Fruit fly (Drosophila melanogaster) whole organism, embryonic: Measurements from ENCODE around the gene CG33666.

Source experiments
- Ada2b ChIP-seq: fragments of 200-800 bp; sonication (Bioruptor generic); IDR thresholded peaks from 2 replicates; pipeline ENCODE4 v1.3.6; 2022; ENCODE audit warnings: missing biosample characterization, missing genetic modification characterization
- Atf-2 ChIP-seq: fragments of 200-800 bp; sonication (Bioruptor generic); optimal IDR thresholded peaks from 2 replicates; lab custom pipeline; 2016; ENCODE audit warnings: missing biosample characterization, missing genetic modification characterization
- Bgb ChIP-seq: fragments of 200-800 bp; sonication (Bioruptor generic); IDR thresholded peaks from 2 replicates; pipeline ENCODE4 v1.3.6; 2022; ENCODE audit warnings: missing biosample characterization, missing genetic modification characterization; ENCODE audit not compliant: partially characterized antibody
- BtbVII ChIP-seq: fragments of 200-800 bp; sonication (Bioruptor generic); optimal IDR thresholded peaks from 3 replicates; lab custom pipeline; 2017; ENCODE audit warnings: missing biosample characterization, mild to moderate bottlenecking, missing genetic modification characterization
- CG10209 ChIP-seq: fragments of 200-800 bp; sonication (Bioruptor generic); optimal IDR thresholded peaks from 3 replicates; lab custom pipeline; 2017; ENCODE audit warnings: missing biosample characterization, mild to moderate bottlenecking, missing genetic modification characterization, missing genetic modification reagents
- CG12219 ChIP-seq: fragments of 200-800 bp; sonication (Bioruptor generic); optimal IDR thresholded peaks from 3 replicates; lab custom pipeline; 2018; ENCODE audit warnings: missing biosample characterization, mild to moderate bottlenecking, missing genetic modification characterization
- CG12236 ChIP-seq: fragments of 200-800 bp; sonication (Bioruptor generic); optimal IDR thresholded peaks from 2 replicates; lab custom pipeline; 2016; ENCODE audit warnings: missing biosample characterization, missing genetic modification characterization
- CG13624 ChIP-seq: fragments of 200-800 bp; sonication (Bioruptor generic); optimal IDR thresholded peaks from 2 replicates; lab custom pipeline; 2016; ENCODE audit warnings: missing biosample characterization, missing genetic modification characterization
- CG13775 ChIP-seq: fragments of 200-800 bp; sonication (Bioruptor generic); optimal IDR thresholded peaks from 3 replicates; lab custom pipeline; 2017; ENCODE audit warnings: missing biosample characterization, mild to moderate bottlenecking, missing genetic modification characterization
- CG13894 ChIP-seq: fragments of 200-800 bp; sonication (Bioruptor generic); optimal IDR thresholded peaks from 3 replicates; lab custom pipeline; 2018; ENCODE audit warnings: missing biosample characterization, mild to moderate bottlenecking, missing genetic modification characterization, moderate library complexity
- CG14667 ChIP-seq: fragments of 200-800 bp; sonication (Bioruptor generic); IDR thresholded peaks from 2 replicates; pipeline ENCODE4 v1.3.6; 2022; ENCODE audit warnings: missing biosample characterization, missing genetic modification characterization
- CG16779 ChIP-seq: fragments of 200-800 bp; sonication (Bioruptor generic); IDR thresholded peaks from 2 replicates; pipeline ENCODE4 v1.3.6; 2022; ENCODE audit warnings: missing biosample characterization, missing genetic modification characterization
- CG2120 ChIP-seq: fragments of 200-800 bp; sonication (Bioruptor generic); optimal IDR thresholded peaks from 3 replicates; lab custom pipeline; 2016; ENCODE audit warnings: missing biosample characterization, missing genetic modification characterization
- CG2712 ChIP-seq: fragments of 200-800 bp; optimal IDR thresholded peaks from 3 replicates; lab custom pipeline; 2019; ENCODE audit warnings: missing biosample characterization, mild to moderate bottlenecking, missing genetic modification characterization, moderate library complexity
- CG2889 ChIP-seq: fragments of 200-800 bp; sonication (Bioruptor generic); IDR thresholded peaks from 3 replicates; pipeline ENCODE4 v1.3.6; 2022; ENCODE audit warnings: missing biosample characterization, missing genetic modification characterization
- CG32772 ChIP-seq: fragments of 200-800 bp; sonication (Bioruptor generic); IDR thresholded peaks from 2 replicates; pipeline ENCODE4 v1.3.6; 2022; ENCODE audit warnings: missing biosample characterization, missing genetic modification characterization
- CG33213 ChIP-seq: fragments of 200-800 bp; sonication (Bioruptor generic); optimal IDR thresholded peaks from 3 replicates; lab custom pipeline; 2016; ENCODE audit warnings: missing biosample characterization, missing genetic modification characterization
- CG34422 ChIP-seq: fragments of 200-800 bp; sonication (Bioruptor generic); IDR thresholded peaks from 3 replicates; pipeline ENCODE4 v1.3.6; 2022; ENCODE audit warnings: missing biosample characterization, missing genetic modification characterization
- CG4424 ChIP-seq: fragments of 200-800 bp; sonication (Bioruptor generic); optimal IDR thresholded peaks from 3 replicates; lab custom pipeline; 2016; ENCODE audit warnings: missing biosample characterization, missing genetic modification characterization
- CG5180 ChIP-seq: fragments of 200-800 bp; sonication (Bioruptor generic); optimal IDR thresholded peaks from 3 replicates; lab custom pipeline; 2017; ENCODE audit warnings: missing biosample characterization, missing genetic modification characterization, mild to moderate bottlenecking, moderate library complexity, missing genetic modification reagents
- CG6175 ChIP-seq: fragments of 200-800 bp; sonication (Bioruptor generic); IDR thresholded peaks from 3 replicates; pipeline ENCODE4 v1.3.6; 2022; ENCODE audit warnings: missing biosample characterization, missing genetic modification characterization
- CG6272 ChIP-seq: fragments of 200-800 bp; sonication (Bioruptor generic); IDR thresholded peaks from 2 replicates; pipeline ENCODE4 v1.3.6; 2022; ENCODE audit warnings: missing biosample characterization, missing genetic modification characterization
- CG6689 ChIP-seq: fragments of 200-800 bp; sonication (Bioruptor generic); IDR thresholded peaks from 2 replicates; pipeline ENCODE4 v1.3.6; 2022; ENCODE audit warnings: missing biosample characterization, missing genetic modification characterization
- CG7357 ChIP-seq: fragments of 200-800 bp; sonication (Bioruptor generic); IDR thresholded peaks from 3 replicates; pipeline ENCODE4 v1.3.6; 2022; ENCODE audit warnings: missing biosample characterization, missing genetic modification characterization
- Deaf1 ChIP-seq: fragments of 200-800 bp; optimal IDR thresholded peaks from 3 replicates; lab custom pipeline; 2019; ENCODE audit warnings: missing biosample characterization, mild to moderate bottlenecking, missing genetic modification characterization, moderate library complexity
- Dek ChIP-seq: fragments of 200-800 bp; sonication (Bioruptor generic); optimal IDR thresholded peaks from 3 replicates; lab custom pipeline; 2019; ENCODE audit warnings: missing biosample characterization, mild to moderate bottlenecking, missing genetic modification characterization, moderate library complexity
- Fer1 ChIP-seq: fragments of 200-800 bp; sonication (Bioruptor generic); optimal IDR thresholded peaks from 2 replicates; lab custom pipeline; 2017; ENCODE audit warnings: missing biosample characterization, mild to moderate bottlenecking, missing genetic modification characterization
- Hey ChIP-seq: fragments of 200-800 bp; sonication (Bioruptor generic); optimal IDR thresholded peaks from 3 replicates; lab custom pipeline; 2018; ENCODE audit warnings: missing biosample characterization, mild to moderate bottlenecking, missing genetic modification characterization
- Med ChIP-seq: fragments of 200-800 bp; sonication (Bioruptor generic); peaks from one replicate; lab custom pipeline; 2016; ENCODE audit warnings: missing biosample characterization, missing genetic modification characterization, mild to moderate bottlenecking, inconsistent platforms, moderate library complexity
- NFAT ChIP-seq: fragments of 200-800 bp; sonication (Bioruptor generic); IDR thresholded peaks from 2 replicates; pipeline ENCODE4 v1.3.6; 2022; ENCODE audit warnings: missing biosample characterization, missing genetic modification characterization
- Ptx1 ChIP-seq: fragments of 200-800 bp; sonication (Bioruptor generic); IDR thresholded peaks from 2 replicates; pipeline ENCODE4 v1.3.6; 2022; ENCODE audit warnings: missing biosample characterization, missing genetic modification characterization
- bcd ChIP-seq: fragments of 200-800 bp; sonication (Bioruptor generic); optimal IDR thresholded peaks from 2 replicates; lab custom pipeline; 2017; ENCODE audit warnings: missing biosample characterization, mild to moderate bottlenecking, missing genetic modification characterization
- dan ChIP-seq: fragments of 200-800 bp; sonication (Bioruptor generic); IDR thresholded peaks from 2 replicates; pipeline ENCODE4 v1.3.6; 2022; ENCODE audit warnings: missing biosample characterization, missing genetic modification characterization
- dimm ChIP-seq: fragments of 200-800 bp; sonication (Bioruptor generic); IDR thresholded peaks from 2 replicates; pipeline ENCODE4 v1.3.6; 2022; ENCODE audit warnings: missing biosample characterization, missing genetic modification characterization
- lab ChIP-seq: fragments of 200-800 bp; sonication (Bioruptor generic); optimal IDR thresholded peaks from 3 replicates; lab custom pipeline; 2017; ENCODE audit warnings: missing biosample characterization, missing genetic modification characterization, mild to moderate bottlenecking, moderate library complexity, missing genetic modification reagents
- lola ChIP-seq, 3 experiments: fragments of >200 bp in 2 of 3; fragments of 200-800 bp in 1 of 3; sonication (Bioruptor generic) in 1 of 3; optimal IDR thresholded peaks; 2 replicates each; lab custom pipeline; 2017 to 2019; ENCODE audit warnings: missing biosample characterization in 3 of 3, missing genetic modification characterization in 3 of 3, mild to moderate bottlenecking in 1 of 3, moderate library complexity in 1 of 3
- maf-S ChIP-seq: fragments of 200-800 bp; sonication (Bioruptor generic); optimal IDR thresholded peaks from 2 replicates; lab custom pipeline; 2016; ENCODE audit warnings: missing biosample characterization, missing genetic modification characterization
- mld ChIP-seq: fragments of 200-800 bp; sonication (Bioruptor generic); IDR thresholded peaks from 3 replicates; pipeline ENCODE4 v1.3.6; 2022; ENCODE audit warnings: missing biosample characterization, missing genetic modification characterization; ENCODE audit not compliant: partially characterized antibody
- onecut ChIP-seq: fragments of 200-800 bp; sonication (Bioruptor generic); IDR thresholded peaks from 2 replicates; pipeline ENCODE4 v1.3.6; 2022; ENCODE audit warnings: missing biosample characterization, missing genetic modification characterization
- p53 ChIP-seq: fragments of 200-800 bp; sonication (Bioruptor generic); optimal IDR thresholded peaks from 2 replicates; lab custom pipeline; 2016; ENCODE audit warnings: missing biosample characterization, missing genetic modification characterization
- pho ChIP-seq: fragments of 200-800 bp; sonication (Bioruptor generic); optimal IDR thresholded peaks from 2 replicates; lab custom pipeline; 2016; ENCODE audit warnings: missing biosample characterization, missing genetic modification characterization
- phol ChIP-seq: fragments of 200-800 bp; sonication (Bioruptor generic); optimal IDR thresholded peaks from 3 replicates; lab custom pipeline; 2018; ENCODE audit warnings: missing biosample characterization, mild to moderate bottlenecking, missing genetic modification characterization, moderate library complexity
- pum ChIP-seq: fragments of 200-800 bp; sonication (Bioruptor generic); optimal IDR thresholded peaks from 2 replicates; lab custom pipeline; 2016; ENCODE audit warnings: missing biosample characterization, missing genetic modification characterization
- ranshi ChIP-seq: fragments of 200-800 bp; sonication (Bioruptor generic); IDR thresholded peaks from 2 replicates; pipeline ENCODE4 v1.3.6; 2022; ENCODE audit warnings: missing biosample characterization, missing genetic modification characterization
- scrt ChIP-seq: fragments of 200-800 bp; sonication (Bioruptor generic); optimal IDR thresholded peaks from 2 replicates; lab custom pipeline; 2018; ENCODE audit warnings: missing biosample characterization, mild to moderate bottlenecking, missing genetic modification characterization, moderate library complexity
- sisA ChIP-seq: fragments of 200-800 bp; sonication (Bioruptor generic); IDR thresholded peaks from 2 replicates; pipeline ENCODE4 v1.3.6; 2022; ENCODE audit warnings: missing biosample characterization, missing genetic modification characterization
- ssp ChIP-seq: fragments of 200-800 bp; sonication (Bioruptor generic); IDR thresholded peaks from 2 replicates; pipeline ENCODE4 v1.3.6; 2022; ENCODE audit warnings: missing biosample characterization, missing genetic modification characterization
- stwl ChIP-seq: fragments of 200-800 bp; sonication (Bioruptor generic); optimal IDR thresholded peaks from 3 replicates; lab custom pipeline; 2018; ENCODE audit warnings: missing biosample characterization, mild to moderate bottlenecking, missing genetic modification characterization, moderate library complexity
- sug ChIP-seq: fragments of 200-800 bp; optimal IDR thresholded peaks from 2 replicates; lab custom pipeline; 2019; ENCODE audit warnings: missing biosample characterization, mild to moderate bottlenecking, missing genetic modification characterization, moderate library complexity
- trem ChIP-seq: fragments of 200-800 bp; optimal IDR thresholded peaks from 3 replicates; lab custom pipeline; 2019; ENCODE audit warnings: missing biosample characterization, mild to moderate bottlenecking, missing genetic modification characterization, moderate library complexity
- unc-4 ChIP-seq: fragments of 200-800 bp; sonication (Bioruptor generic); IDR thresholded peaks from 2 replicates; pipeline ENCODE4 v1.3.6; 2022; ENCODE audit warnings: missing biosample characterization, missing genetic modification characterization; ENCODE audit not compliant: partially characterized antibody

Gene CG33666

DNA sequence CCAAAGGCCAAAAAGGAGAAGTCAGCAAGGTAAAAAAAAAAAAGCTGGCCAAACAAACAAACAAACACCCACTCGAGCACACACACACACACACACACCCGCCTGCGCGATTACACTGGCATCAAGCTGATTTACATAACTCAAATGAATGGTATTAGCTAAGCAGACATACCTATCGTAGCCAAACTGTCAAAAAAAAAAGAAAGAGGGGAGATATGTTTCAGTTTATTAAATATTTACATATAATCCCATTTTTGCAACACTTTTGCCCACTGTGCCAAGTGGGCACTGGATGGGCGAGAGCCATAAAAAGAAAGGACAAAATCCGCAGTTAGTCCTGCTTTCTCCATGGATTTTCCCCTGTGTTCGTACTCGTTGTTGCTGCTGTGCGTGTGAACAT lies 37.3 kb downstream of the CG33666 start:
- TF ChIP-seq Deaf1 (tag; lab: Kevin White, UChicago) (no peak), Fer1 (GFP tag; lab: Kevin White, UChicago) (peak; percentile 82), CG13775 (GFP tag; lab: Kevin White, UChicago) (no peak), pum (no peak), Ada2b (GFP tag; lab: Robert Waterston, UW) (peak; percentile 80), mld (GFP tag; lab: Robert Waterston, UW) (no peak), unc-4 (GFP tag; lab: Robert Waterston, UW) (no peak), maf-S (GFP tag; lab: Kevin White, UChicago) (no peak), phol (peak; percentile 10), CG6272 (0 out of 2 replicates have a peak, but pooled peaks have one; percentile 38), CG5180 (peak; percentile 11), ranshi (GFP tag; lab: Robert Waterston, UW) (peak; percentile 68), Dek (tag; lab: Kevin White, UChicago) (no peak), Bgb (GFP tag; lab: Robert Waterston, UW) (no peak), pho (GFP tag; lab: Kevin White, UChicago) (no peak), stwl (tag; lab: Kevin White, UChicago) (no peak), dan (GFP tag; lab: Robert Waterston, UW) (no peak), CG12219 (GFP tag; lab: Kevin White, UChicago) (peak; percentile 18), CG7357 (GFP tag; lab: Robert Waterston, UW) (peak; percentile 48; the same call in 1 of the 3 replicates), CG33213 (GFP tag; lab: Kevin White, UChicago) (no peak), CG13894 (peak; percentile 55), bcd (peak; percentile 17), CG34422 (GFP tag; lab: Robert Waterston, UW) (peak; percentile 61; the same call in 2 of the 3 replicates), trem (tag; lab: Kevin White, UChicago) (no peak), CG12236 (GFP tag; lab: Kevin White, UChicago) (no peak), CG14667 (GFP tag; lab: Robert Waterston, UW) (peak; percentile 22; the same call in 1 of the 2 replicates), NFAT (GFP tag; lab: Robert Waterston, UW) (peak; percentile 45; the same call in 1 of the 2 replicates), lola (GFP tag; optimal IDR thresholded peaks at IDR 0.05; lab: Kevin White, UChicago) (no peak), ssp (peak; percentile 28; the same call in 1 of the 2 replicates), CG13624 (GFP tag; lab: Kevin White, UChicago) (no peak), p53 (GFP tag; lab: Kevin White, UChicago) (no peak), Hey (no peak), Med (peak; percentile 78), CG2889 (no peak), BtbVII (GFP tag; lab: Kevin White, UChicago) (peak; percentile 40), sisA (GFP tag; lab: Robert Waterston, UW) (peak; percentile 22; the same call in 1 of the 2 replicates), CG10209 (GFP tag; lab: Kevin White, UChicago) (peak; percentile 31), Atf-2 (GFP tag; lab: Kevin White, UChicago) (no peak), CG6689 (peak; percentile 53; the same call in 1 of the 2 replicates), CG2712 (peak; percentile 8), Ptx1 (peak; percentile 64), CG4424 (GFP tag; lab: Kevin White, UChicago) (peak; percentile 22), CG16779 (0 out of 2 replicates have a peak, but pooled peaks have one; percentile 13), onecut (GFP tag; lab: Robert Waterston, UW) (peak; percentile 30), sug (tag; lab: Kevin White, UChicago) (peak; percentile 21), scrt (GFP tag; lab: Kevin White, UChicago) (peak; percentile 48), CG6175 (GFP tag; lab: Robert Waterston, UW) (0 out of 3 replicates have a peak, but pooled peaks have one; percentile 31), CG32772 (GFP tag; lab: Robert Waterston, UW) (peak; percentile 55), dimm (GFP tag; lab: Robert Waterston, UW) (peak; percentile 51; the same call in 1 of the 2 replicates), lab (GFP tag; lab: Kevin White, UChicago) (peak; percentile 87), CG2120 (GFP tag; lab: Kevin White, UChicago) (peak; percentile 60)
